Fruit fly (Drosophila melanogaster) whole organism, embryonic: ENCODE measurements around the gene Gs1l.
A peak's percentile ranks its signal among the peaks of the same experiment; 100 is the strongest.

Source experiments
- CG10431 ChIP-seq: fragments of 200-800 bp; sonication (Bioruptor generic); optimal IDR thresholded peaks from 3 replicates; lab custom pipeline; 2018; ENCODE audit warnings: missing biosample characterization, mild to moderate bottlenecking, missing genetic modification characterization
- CG10959 ChIP-seq: fragments of 200-800 bp; sonication (Bioruptor generic); IDR thresholded peaks from 2 replicates; pipeline ENCODE4 v1.3.6; 2022; ENCODE audit warnings: missing biosample characterization, missing genetic modification characterization
- CG13424 ChIP-seq: fragments of 200-800 bp; sonication (Bioruptor generic); optimal IDR thresholded peaks from 2 replicates; lab custom pipeline; 2019; ENCODE audit warnings: missing biosample characterization, mild to moderate bottlenecking, missing genetic modification characterization, moderate library complexity
- CG15514 ChIP-seq: fragments of 200-800 bp; sonication (Bioruptor generic); optimal IDR thresholded peaks from 3 replicates; lab custom pipeline; 2017; ENCODE audit warnings: missing biosample characterization, missing genetic modification characterization, mild to moderate bottlenecking, moderate library complexity, missing genetic modification reagents
- CG3995 ChIP-seq: fragments of 200-800 bp; sonication (Bioruptor generic); optimal IDR thresholded peaks from 3 replicates; lab custom pipeline; 2016; ENCODE audit warnings: missing biosample characterization, missing genetic modification characterization
- D19A ChIP-seq: fragments of 200-800 bp; optimal IDR thresholded peaks from 3 replicates; lab custom pipeline; 2019; ENCODE audit warnings: missing biosample characterization, mild to moderate bottlenecking, missing genetic modification characterization, moderate library complexity
- HLH3B ChIP-seq: fragments of 200-800 bp; sonication (Bioruptor generic); IDR thresholded peaks from 2 replicates; pipeline ENCODE4 v1.3.6; 2022; ENCODE audit warnings: missing biosample characterization, missing genetic modification characterization
- Nf-YB ChIP-seq: fragments of 200-800 bp; sonication (Bioruptor generic); optimal IDR thresholded peaks from 3 replicates; lab custom pipeline; 2019; ENCODE audit warnings: missing biosample characterization, mild to moderate bottlenecking, missing genetic modification characterization, moderate library complexity
- phol ChIP-seq: fragments of 200-800 bp; sonication (Bioruptor generic); optimal IDR thresholded peaks from 3 replicates; lab custom pipeline; 2018; ENCODE audit warnings: missing biosample characterization, mild to moderate bottlenecking, missing genetic modification characterization, moderate library complexity
- tup ChIP-seq: fragments of 200-800 bp; sonication (Bioruptor generic); optimal IDR thresholded peaks from 2 replicates; lab custom pipeline; 2016; ENCODE audit warnings: missing biosample characterization, mild to moderate bottlenecking, missing genetic modification characterization, moderate library complexity

DNA sequence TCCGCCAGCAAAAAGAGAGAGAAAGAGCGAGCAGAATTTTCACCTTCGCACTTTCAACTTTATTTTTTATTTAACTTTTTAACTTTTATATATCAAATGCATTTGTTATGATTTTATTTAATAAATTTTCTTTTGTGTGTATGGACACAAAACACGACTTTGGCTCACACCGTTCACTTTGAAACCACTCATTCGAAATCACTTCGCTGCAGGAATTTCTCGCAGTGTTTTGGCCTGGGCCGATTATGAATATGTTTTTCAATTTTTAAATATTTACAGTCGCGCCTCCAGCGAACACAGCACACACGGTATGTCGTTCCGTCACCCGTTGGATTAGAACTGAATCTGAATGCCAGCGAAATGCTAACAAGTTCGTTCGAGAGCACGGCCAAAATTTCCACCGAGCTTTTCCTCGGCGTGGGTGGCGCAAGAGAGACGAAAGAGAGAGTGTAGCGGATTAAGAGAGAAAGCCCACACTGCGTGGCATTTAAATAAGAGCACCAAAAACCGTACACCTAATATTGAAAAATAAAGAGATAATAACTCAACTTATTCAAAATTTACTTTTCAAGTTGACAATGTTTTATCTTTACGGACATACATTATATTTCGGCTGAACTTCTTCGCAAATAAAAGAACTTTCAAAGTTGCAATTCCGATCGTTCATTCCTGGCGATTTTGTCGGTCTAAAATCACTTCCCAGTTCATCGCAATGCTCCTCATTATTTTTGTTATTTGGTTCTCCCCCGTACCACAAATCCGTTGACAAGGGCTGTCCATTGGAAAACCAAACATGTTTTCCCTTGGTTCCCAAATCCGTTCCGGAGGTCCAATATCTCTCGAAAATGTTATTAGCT is 15.5 kb downstream of the Gs1l start, which contains the start of gene CG15431:
- TF ChIP-seq HLH3B (GFP tag; lab: Robert Waterston, UW): peak; percentile 65; the same call in 1 of the 2 replicates
- TF ChIP-seq CG15514 (GFP tag; lab: Kevin White, UChicago): peak; percentile 69
- TF ChIP-seq tup (GFP tag; lab: Kevin White, UChicago): peak; percentile 25
- TF ChIP-seq D19A (tag; lab: Kevin White, UChicago): no peak
- TF ChIP-seq CG13424 (tag; lab: Kevin White, UChicago): peak; percentile 44
- no peak for TF ChIP-seq CG3995 (GFP tag; lab: Kevin White, UChicago)
- TF ChIP-seq phol (tag; lab: Kevin White, UChicago): no peak
- no peak for TF ChIP-seq CG10431 (GFP tag; lab: Kevin White, UChicago)
- no peak for TF ChIP-seq CG10959
- no peak for TF ChIP-seq Nf-YB (GFP tag; lab: Kevin White, UChicago)
